Worm (Caenorhabditis elegans): Measurements from ENCODE around the gene F27D9.12.

- no peak for TF ChIP-seq zag-1 (tag; optimal IDR thresholded peaks at IDR 0.05)
- TF ChIP-seq nhr-11 (tag; optimal IDR thresholded peaks at IDR 0.05), result no peak
- no peak for TF ChIP-seq R02D3.7 (tag; optimal IDR thresholded peaks at IDR 0.05)
- TF ChIP-seq fkh-10 (GFP tag; optimal IDR thresholded peaks at IDR 0.05), result no peak
- TF ChIP-seq unc-39 (tag; optimal IDR thresholded peaks at IDR 0.05), result no peak
- no peak for TF ChIP-seq ceh-9 (tag; optimal IDR thresholded peaks at IDR 0.05)
- no peak for TF ChIP-seq ama-1 (optimal IDR thresholded peaks at IDR 0.05)
- TF ChIP-seq nhr-12 (tag; optimal IDR thresholded peaks at IDR 0.05), result no peak
- TF ChIP-seq elt-1 (tag; optimal IDR thresholded peaks at IDR 0.05), result no peak
- no peak for TF ChIP-seq tbx-2 (tag; optimal IDR thresholded peaks at IDR 0.05)
- TF ChIP-seq ceh-28 (tag; optimal IDR thresholded peaks at IDR 0.05), result no peak
- no peak for TF ChIP-seq mdl-1 (tag; optimal IDR thresholded peaks at IDR 0.05)
- TF ChIP-seq nfya-1 (tag; optimal IDR thresholded peaks at IDR 0.05; ENCODE audit: insufficient read depth), result peak; percentile 10
- no peak for TF ChIP-seq ztf-11 (tag; optimal IDR thresholded peaks at IDR 0.05)
These were observed 3.0 kb upstream of the F27D9.12 start for ce11 chrX:7659591-7660433.
